Fruit fly (Drosophila melanogaster) whole organism, embryonic: Measurements from ENCODE around the gene Pex11c.
A peak's percentile ranks its signal among the peaks of the same experiment; 100 is the strongest.

Experiments used
- Blimp-1 ChIP-seq: fragments of 200-800 bp; sonication (Bioruptor generic); optimal IDR thresholded peaks from 3 replicates; lab custom pipeline; 2018; ENCODE audit warnings: missing biosample characterization, missing genetic modification characterization, mild to moderate bottlenecking, moderate library complexity, missing genetic modification reagents
- Bteb2 ChIP-seq: fragments of 200-800 bp; sonication (Bioruptor generic); optimal IDR thresholded peaks from 2 replicates; lab custom pipeline; 2016; ENCODE audit warnings: missing biosample characterization, missing genetic modification characterization
- CG10267 ChIP-seq: fragments of 200-800 bp; sonication (Bioruptor generic); optimal IDR thresholded peaks from 2 replicates; lab custom pipeline; 2018; ENCODE audit warnings: missing biosample characterization, mild to moderate bottlenecking, missing genetic modification characterization, moderate library complexity
- CG11560 ChIP-seq: fragments of 200-800 bp; sonication (Bioruptor generic); IDR thresholded peaks from 3 replicates; pipeline ENCODE4 v1.3.6; 2022; ENCODE audit warnings: missing biosample characterization, missing genetic modification characterization
- CG14710 ChIP-seq: fragments of 200-800 bp; sonication (Bioruptor generic); optimal IDR thresholded peaks from 3 replicates; lab custom pipeline; 2019; ENCODE audit warnings: missing biosample characterization, mild to moderate bottlenecking, missing genetic modification characterization, moderate library complexity
- CG16815 ChIP-seq: fragments of 200-800 bp; sonication (Bioruptor generic); optimal IDR thresholded peaks from 3 replicates; lab custom pipeline; 2017; ENCODE audit warnings: missing biosample characterization, mild to moderate bottlenecking, missing genetic modification characterization
- CG17829 ChIP-seq: fragments of 200-800 bp; optimal IDR thresholded peaks from 2 replicates; lab custom pipeline; 2019; ENCODE audit warnings: missing biosample characterization, mild to moderate bottlenecking, missing genetic modification characterization, moderate library complexity
- CG2712 ChIP-seq: fragments of 200-800 bp; optimal IDR thresholded peaks from 3 replicates; lab custom pipeline; 2019; ENCODE audit warnings: missing biosample characterization, mild to moderate bottlenecking, missing genetic modification characterization, moderate library complexity
- CG30020 ChIP-seq: fragments of 200-800 bp; optimal IDR thresholded peaks from 2 replicates; lab custom pipeline; 2019; ENCODE audit warnings: missing biosample characterization, mild to moderate bottlenecking, missing genetic modification characterization, moderate library complexity
- CG3995 ChIP-seq: fragments of 200-800 bp; sonication (Bioruptor generic); optimal IDR thresholded peaks from 3 replicates; lab custom pipeline; 2016; ENCODE audit warnings: missing biosample characterization, missing genetic modification characterization
- CG4360 ChIP-seq: fragments of 200-800 bp; sonication (Bioruptor generic); IDR thresholded peaks from 2 replicates; pipeline ENCODE4 v1.3.6; 2022; ENCODE audit warnings: missing biosample characterization, missing genetic modification characterization
- CG4854 ChIP-seq: fragments of 200-800 bp; sonication (Bioruptor generic); optimal IDR thresholded peaks from 2 replicates; lab custom pipeline; 2016; ENCODE audit warnings: missing biosample characterization, missing genetic modification characterization, inconsistent platforms
- CG5245 ChIP-seq: fragments of 200-800 bp; sonication (Bioruptor generic); optimal IDR thresholded peaks from 3 replicates; lab custom pipeline; 2016; ENCODE audit warnings: missing biosample characterization, missing genetic modification characterization
- CG6683 ChIP-seq: fragments of 200-800 bp; sonication (Bioruptor generic); optimal IDR thresholded peaks from 2 replicates; lab custom pipeline; 2017; ENCODE audit warnings: missing biosample characterization, mild to moderate bottlenecking, missing genetic modification characterization, missing genetic modification reagents
- CG8478 ChIP-seq: fragments of >200 bp; optimal IDR thresholded peaks from 2 replicates; lab custom pipeline; 2018
- CG8765 ChIP-seq: fragments of 200-800 bp; sonication (Bioruptor generic); IDR thresholded peaks from 2 replicates; pipeline ENCODE4 v1.3.6; 2022; ENCODE audit warnings: missing biosample characterization, missing genetic modification characterization
- CHES-1-like ChIP-seq: fragments of 200-800 bp; sonication (Bioruptor generic); optimal IDR thresholded peaks from 2 replicates; lab custom pipeline; 2016; ENCODE audit warnings: missing biosample characterization, missing genetic modification characterization
- CrebB ChIP-seq: fragments of 200-800 bp; sonication (Bioruptor generic); optimal IDR thresholded peaks from 3 replicates; lab custom pipeline; 2018; ENCODE audit warnings: missing biosample characterization, mild to moderate bottlenecking, missing genetic modification characterization
- D ChIP-seq, 2 experiments: fragments of 200-800 bp in 1 of 2; fragments of >200 bp in 1 of 2; sonication (Bioruptor generic) in 1 of 2; optimal IDR thresholded peaks; 2 replicates in 1 of 2; 3 replicates in 1 of 2; lab custom pipeline; 2017; ENCODE audit warnings: mild to moderate bottlenecking in 1 of 2, missing biosample characterization in 1 of 2, missing genetic modification characterization in 1 of 2, missing genetic modification reagents in 1 of 2
- Dbx ChIP-seq: fragments of 200-800 bp; sonication (Bioruptor generic); IDR thresholded peaks from 3 replicates; pipeline ENCODE4 v1.3.6; 2022; ENCODE audit warnings: missing biosample characterization, missing genetic modification characterization
- Deaf1 ChIP-seq: fragments of 200-800 bp; optimal IDR thresholded peaks from 3 replicates; lab custom pipeline; 2019; ENCODE audit warnings: missing biosample characterization, mild to moderate bottlenecking, missing genetic modification characterization, moderate library complexity
- Elba2 ChIP-seq: fragments of 200-800 bp; sonication (Bioruptor generic); optimal IDR thresholded peaks from 3 replicates; lab custom pipeline; 2016; ENCODE audit warnings: missing biosample characterization, missing genetic modification characterization
- Ets65A ChIP-seq: fragments of 200-800 bp; sonication (Bioruptor generic); peaks from one replicate; lab custom pipeline; 2016; ENCODE audit warnings: missing biosample characterization, missing genetic modification characterization
- Fer2 ChIP-seq: fragments of 200-800 bp; sonication (Bioruptor generic); optimal IDR thresholded peaks from 2 replicates; lab custom pipeline; 2018; ENCODE audit warnings: missing biosample characterization, mild to moderate bottlenecking, missing genetic modification characterization, moderate library complexity
- HLH54F ChIP-seq: fragments of 200-800 bp; sonication (Bioruptor generic); optimal IDR thresholded peaks from 3 replicates; lab custom pipeline; 2016; ENCODE audit warnings: missing biosample characterization, missing genetic modification characterization
- Hey ChIP-seq: fragments of 200-800 bp; sonication (Bioruptor generic); optimal IDR thresholded peaks from 3 replicates; lab custom pipeline; 2018; ENCODE audit warnings: missing biosample characterization, mild to moderate bottlenecking, missing genetic modification characterization
- Lim3 ChIP-seq: fragments of 200-800 bp; sonication (Bioruptor generic); IDR thresholded peaks from 2 replicates; pipeline ENCODE4 v1.3.6; 2022; ENCODE audit warnings: missing biosample characterization, missing genetic modification characterization
- Nf-YA ChIP-seq: fragments of 200-800 bp; sonication (Bioruptor generic); IDR thresholded peaks from 2 replicates; pipeline ENCODE4 v1.3.6; 2022; ENCODE audit warnings: missing biosample characterization, missing genetic modification characterization
- NfI ChIP-seq: fragments of 200-800 bp; sonication (Bioruptor generic); optimal IDR thresholded peaks from 3 replicates; lab custom pipeline; 2018; ENCODE audit warnings: missing biosample characterization, mild to moderate bottlenecking, missing genetic modification characterization, moderate library complexity
- Usf ChIP-seq: fragments of 200-800 bp; sonication (Bioruptor generic); optimal IDR thresholded peaks from 2 replicates; lab custom pipeline; 2017; ENCODE audit warnings: missing genotype, missing biosample characterization, missing genetic modification characterization
- ash1 ChIP-seq: fragments of 200-800 bp; sonication (Bioruptor generic); optimal IDR thresholded peaks from 2 replicates; lab custom pipeline; 2018; ENCODE audit warnings: missing biosample characterization, mild to moderate bottlenecking, missing genetic modification characterization
- ato ChIP-seq: fragments of 200-800 bp; sonication (Bioruptor generic); IDR thresholded peaks from 2 replicates; pipeline ENCODE4 v1.3.6; 2022; ENCODE audit warnings: missing biosample characterization, missing genetic modification characterization; ENCODE audit not compliant: partially characterized antibody
- cas ChIP-seq: fragments of 200-800 bp; sonication (Bioruptor generic); IDR thresholded peaks from 2 replicates; pipeline ENCODE4 v1.3.6; 2022; ENCODE audit warnings: missing biosample characterization, missing genetic modification characterization
- chm ChIP-seq: fragments of 200-800 bp; sonication (Bioruptor generic); IDR thresholded peaks from 2 replicates; pipeline ENCODE4 v1.3.6; 2022; ENCODE audit warnings: missing biosample characterization, missing genetic modification characterization
- croc ChIP-seq: fragments of 200-800 bp; sonication (Bioruptor generic); conservative IDR thresholded peaks from 3 replicates; pipeline ENCODE4 v1.3.6; 2022; ENCODE audit warnings: missing biosample characterization, missing genetic modification characterization
- crp ChIP-seq, 2 experiments: fragments of 200-800 bp; sonication (Bioruptor generic); optimal IDR thresholded peaks; 2 replicates in 1 of 2; 3 replicates in 1 of 2; lab custom pipeline; 2017; ENCODE audit warnings: missing biosample characterization in 2 of 2, missing genetic modification characterization in 2 of 2, mild to moderate bottlenecking in 1 of 2, moderate library complexity in 1 of 2
- dpn ChIP-seq, 2 experiments: fragments of 200-800 bp; sonication (Bioruptor generic); optimal IDR thresholded peaks; 3 replicates each; lab custom pipeline; 2016; ENCODE audit warnings: missing biosample characterization in 2 of 2, missing genetic modification characterization in 2 of 2
- ewg ChIP-seq: fragments of 200-800 bp; sonication (Bioruptor generic); optimal IDR thresholded peaks from 3 replicates; lab custom pipeline; 2017; ENCODE audit warnings: mild to moderate bottlenecking, missing biosample characterization, missing genetic modification reagents, missing genetic modification characterization
- hkb ChIP-seq, 2 experiments: fragments of 200-800 bp in 1 of 2; fragments of >200 bp in 1 of 2; sonication (Bioruptor generic) in 1 of 2; IDR thresholded peaks in 1 of 2; optimal IDR thresholded peaks in 1 of 2; 2 replicates each; pipeline versions ENCODE4 v1.3.6 to Lab custom; 2017 to 2022; ENCODE audit warnings: missing biosample characterization in 1 of 2, missing genetic modification characterization in 1 of 2
- ind ChIP-seq: fragments of 200-800 bp; sonication (Bioruptor generic); optimal IDR thresholded peaks from 3 replicates; lab custom pipeline; 2016; ENCODE audit warnings: missing biosample characterization, missing genetic modification characterization
- kni ChIP-seq: fragments of 200-800 bp; sonication (Bioruptor generic); optimal IDR thresholded peaks from 3 replicates; lab custom pipeline; 2017; ENCODE audit warnings: mild to moderate bottlenecking, missing biosample characterization, missing genetic modification reagents, missing genetic modification characterization
- rib ChIP-seq: fragments of 200-800 bp; sonication (Bioruptor generic); IDR thresholded peaks from 2 replicates; pipeline ENCODE4 v1.3.6; 2022; ENCODE audit warnings: missing biosample characterization, missing genetic modification characterization
- scrt ChIP-seq: fragments of 200-800 bp; sonication (Bioruptor generic); optimal IDR thresholded peaks from 2 replicates; lab custom pipeline; 2018; ENCODE audit warnings: missing biosample characterization, mild to moderate bottlenecking, missing genetic modification characterization, moderate library complexity
- tap ChIP-seq: fragments of 200-800 bp; optimal IDR thresholded peaks from 3 replicates; lab custom pipeline; 2019; ENCODE audit warnings: missing biosample characterization, mild to moderate bottlenecking, missing genetic modification characterization, moderate library complexity
- toy ChIP-seq: fragments of 200-800 bp; sonication (Bioruptor generic); IDR thresholded peaks from 2 replicates; pipeline ENCODE4 v1.3.6; 2022; ENCODE audit warnings: missing biosample characterization, missing genetic modification characterization
- trem ChIP-seq: fragments of 200-800 bp; optimal IDR thresholded peaks from 3 replicates; lab custom pipeline; 2019; ENCODE audit warnings: missing biosample characterization, mild to moderate bottlenecking, missing genetic modification characterization, moderate library complexity
- tx ChIP-seq: fragments of 200-800 bp; sonication (Bioruptor generic); optimal IDR thresholded peaks from 2 replicates; lab custom pipeline; 2016; ENCODE audit warnings: missing biosample characterization, missing genetic modification characterization
- wdn ChIP-seq: fragments of 200-800 bp; sonication (Bioruptor generic); IDR thresholded peaks from 2 replicates; pipeline ENCODE4 v1.3.6; 2022; ENCODE audit warnings: missing biosample characterization, missing genetic modification characterization
- wor ChIP-seq: fragments of 200-800 bp; sonication (Bioruptor generic); IDR thresholded peaks from 2 replicates; pipeline ENCODE4 v1.3.6; 2022; ENCODE audit warnings: missing biosample characterization, missing genetic modification characterization
- zfh2 ChIP-seq: fragments of 200-800 bp; sonication (Bioruptor generic); optimal IDR thresholded peaks from 2 replicates; lab custom pipeline; 2016; ENCODE audit warnings: missing biosample characterization, missing genetic modification characterization

The Pex11c gene

dm6 chr3R:23278704-23279379 lies 20.7 kb downstream of the Pex11c start (continued):
- TF ChIP-seq Dbx (GFP tag; lab: Robert Waterston, UW): no peak
- no peak for TF ChIP-seq Nf-YA
- TF ChIP-seq NfI (GFP tag; lab: Kevin White, UChicago): no peak
- TF ChIP-seq ewg: peak; percentile 58
- TF ChIP-seq trem (tag; lab: Kevin White, UChicago): no peak
- TF ChIP-seq ind: no peak
- TF ChIP-seq croc (GFP tag; lab: Robert Waterston, UW): no peak
- TF ChIP-seq HLH54F (GFP tag; lab: Kevin White, UChicago): no peak
- TF ChIP-seq chm (GFP tag; lab: Robert Waterston, UW): no peak
- no peak for TF ChIP-seq Usf (GFP tag; lab: Kevin White, UChicago)
- TF ChIP-seq CG4854: no peak
- TF ChIP-seq CHES-1-like: no peak
- peak; percentile 49 for TF ChIP-seq D (optimal IDR thresholded peaks at IDR 0.05; lab: Kevin White, UChicago)
- no peak for TF ChIP-seq D (GFP tag; optimal IDR thresholded peaks at IDR 0.05; lab: Kevin White, UChicago)
- no peak for TF ChIP-seq CG2712 (tag; lab: Kevin White, UChicago)
- TF ChIP-seq Bteb2 (GFP tag; lab: Kevin White, UChicago): no peak
- 0 out of 2 replicates have a peak, but pooled peaks have one; percentile 12 for TF ChIP-seq CG8765 (GFP tag; lab: Robert Waterston, UW)
- no peak for TF ChIP-seq CG6683 (GFP tag; lab: Kevin White, UChicago)
- peak; percentile 2 for TF ChIP-seq kni (GFP tag; lab: Kevin White, UChicago)
- no peak for TF ChIP-seq CG5245 (GFP tag; lab: Kevin White, UChicago)
- TF ChIP-seq wdn (GFP tag; lab: Robert Waterston, UW): no peak
- TF ChIP-seq Fer2 (tag; lab: Kevin White, UChicago): no peak
- peak; percentile 90 for TF ChIP-seq Ets65A (GFP tag; lab: Kevin White, UChicago)
- no peak for TF ChIP-seq CG3995 (GFP tag; lab: Kevin White, UChicago)
- no peak for TF ChIP-seq tap (tag; lab: Kevin White, UChicago)
- no peak for TF ChIP-seq CG10267 (tag; lab: Kevin White, UChicago)
- TF ChIP-seq hkb (optimal IDR thresholded peaks at IDR 0.05; lab: Kevin White, UChicago): no peak
- peak; percentile 23; the same call in 1 of the 2 replicates for TF ChIP-seq hkb (GFP tag; IDR thresholded peaks at IDR 0.05; lab: Robert Waterston, UW)
- no peak for TF ChIP-seq CG11560
- peak; percentile 93 for TF ChIP-seq Elba2 (GFP tag; lab: Kevin White, UChicago)
- TF ChIP-seq ash1 (GFP tag; lab: Kevin White, UChicago): no peak
- TF ChIP-seq scrt (GFP tag; lab: Kevin White, UChicago): peak; percentile 92
- TF ChIP-seq CG14710: no peak
- no peak for TF ChIP-seq Blimp-1 (GFP tag; lab: Kevin White, UChicago)
- TF ChIP-seq CG8478: peak; percentile 36
- TF ChIP-seq CG4360 (GFP tag; lab: Robert Waterston, UW): no peak
- no peak for TF ChIP-seq Hey (tag; lab: Kevin White, UChicago)
- no peak for TF ChIP-seq toy (GFP tag; lab: Robert Waterston, UW)
- no peak for TF ChIP-seq dpn (GFP tag; optimal IDR thresholded peaks at IDR 0.05; lab: Kevin White, UChicago)
- peak in 1 of 2 experiments; percentile 37 for TF ChIP-seq crp (GFP tag; optimal IDR thresholded peaks at IDR 0.05; lab: Kevin White, UChicago)
- no peak for TF ChIP-seq ato (GFP tag; lab: Robert Waterston, UW)
- peak; percentile 93 for TF ChIP-seq Deaf1
- no peak for TF ChIP-seq cas
- no peak for TF ChIP-seq CrebB
- no peak for TF ChIP-seq zfh2 (GFP tag; lab: Kevin White, UChicago)
- no peak for TF ChIP-seq tx (GFP tag; lab: Kevin White, UChicago)
- TF ChIP-seq CG30020: no peak
- no peak for TF ChIP-seq CG17829 (tag; lab: Kevin White, UChicago)
- TF ChIP-seq wor (GFP tag; lab: Robert Waterston, UW): no peak
- no peak for TF ChIP-seq CG16815
- TF ChIP-seq rib (GFP tag; lab: Robert Waterston, UW): no peak
- TF ChIP-seq Lim3 (GFP tag; lab: Robert Waterston, UW): no peak
